Worm (Caenorhabditis elegans) whole organism, young adult: ENCODE measurements around the gene tmem-138.

ENCODE experiments used
- C06A6.2 ChIP-seq: fragments of 200-800 bp; sonication (Bioruptor generic); conservative IDR thresholded peaks from 2 replicates; pipeline ENCODE4 v1.3.6; 2022; ENCODE audit warnings: missing genetic modification characterization, missing compliant biosample characterization
- D2030.7 ChIP-seq: fragments of 200-800 bp; sonication (Bioruptor generic); IDR thresholded peaks from 2 replicates; pipeline ENCODE4 v1.3.6; 2022; ENCODE audit warnings: missing genetic modification reagents, missing genetic modification characterization, missing compliant biosample characterization
- F10E7.11 ChIP-seq: sonication (generic microtip); optimal IDR thresholded peaks from 2 replicates; lab custom pipeline; 2017; ENCODE audit warnings: mild to moderate bottlenecking, missing genetic modification characterization, moderate library complexity, missing compliant biosample characterization
- F57C9.4 ChIP-seq: sonication (generic microtip); optimal IDR thresholded peaks from 2 replicates; lab custom pipeline; 2017; ENCODE audit warnings: mild to moderate bottlenecking, missing genetic modification characterization, missing compliant biosample characterization
- K11D2.4 ChIP-seq: fragments of 200-800 bp; sonication (Bioruptor generic); IDR thresholded peaks from 2 replicates; pipeline ENCODE4 v1.3.6; 2022; ENCODE audit warnings: missing genetic modification reagents, missing genetic modification characterization, missing compliant biosample characterization
- K12H6.12 ChIP-seq: fragments of 200-800 bp; sonication (Bioruptor generic); optimal IDR thresholded peaks from 2 replicates; lab custom pipeline; 2018; ENCODE audit warnings: mild to moderate bottlenecking, missing genetic modification characterization, missing compliant biosample characterization
- Y56A3A.18 ChIP-seq: fragments of 200-800 bp; sonication (Bioruptor generic); IDR thresholded peaks from 2 replicates; pipeline ENCODE4 v1.3.6; 2022; ENCODE audit warnings: missing genetic modification reagents, missing genetic modification characterization, missing compliant biosample characterization
- Y95B8A.8 ChIP-seq: fragments of 200-800 bp; sonication (Bioruptor generic); IDR thresholded peaks from 2 replicates; pipeline ENCODE4 v1.3.6; 2022; ENCODE audit warnings: missing genetic modification reagents, missing genetic modification characterization, missing compliant biosample characterization
- ama-1 ChIP-seq, 3 experiments: fragments of 150-350 bp in 1 of 3; sonication (generic microtip) in 2 of 3; optimal IDR thresholded peaks; 2 replicates each; lab custom pipeline; 2014 to 2018; ENCODE audit warnings: missing biosample characterization in 2 of 3, missing genetic modification characterization in 2 of 3, missing genetic modification reagents in 2 of 3
- athp-1 ChIP-seq: sonication (generic microtip); optimal IDR thresholded peaks from 2 replicates; lab custom pipeline; 2017; ENCODE audit warnings: mild to moderate bottlenecking, missing genetic modification characterization, missing compliant biosample characterization
- attf-6 ChIP-seq: fragments of 200-800 bp; sonication (Bioruptor generic); IDR thresholded peaks from 2 replicates; pipeline ENCODE4 v1.3.6; 2022; ENCODE audit warnings: missing genetic modification reagents, missing genetic modification characterization, missing compliant biosample characterization
- bed-1 ChIP-seq: fragments of 200-800 bp; sonication (Bioruptor generic); IDR thresholded peaks from 2 replicates; pipeline ENCODE4 v1.3.6; 2022; ENCODE audit warnings: missing genetic modification reagents, missing genetic modification characterization, missing compliant biosample characterization
- ccch-3 ChIP-seq: fragments of 200-800 bp; sonication (Bioruptor generic); optimal IDR thresholded peaks from 2 replicates; lab custom pipeline; 2018; ENCODE audit warnings: mild to moderate bottlenecking, missing genetic modification characterization, missing compliant biosample characterization
- cebp-1 ChIP-seq, 2 experiments: fragments of 200-800 bp in 1 of 2; sonication (Bioruptor generic) in 1 of 2; sonication (generic microtip) in 1 of 2; IDR thresholded peaks in 1 of 2; optimal IDR thresholded peaks in 1 of 2; 2 replicates each; pipeline versions ENCODE4 v1.3.6 to Lab custom; 2017 to 2022; ENCODE audit warnings: missing compliant biosample characterization in 2 of 2, missing genetic modification characterization in 2 of 2, mild to moderate bottlenecking in 1 of 2, missing genetic modification reagents in 1 of 2, moderate library complexity in 1 of 2
- ceh-91 ChIP-seq: fragments of 200-800 bp; sonication (Bioruptor generic); IDR thresholded peaks from 2 replicates; pipeline ENCODE4 v1.3.6; 2022; ENCODE audit warnings: missing genetic modification reagents, missing genetic modification characterization, missing compliant biosample characterization
- chd-7 ChIP-seq: sonication (generic microtip); optimal IDR thresholded peaks from 2 replicates; lab custom pipeline; 2016; ENCODE audit warnings: mild to moderate bottlenecking, missing genetic modification characterization, moderate library complexity, missing compliant biosample characterization
- dox-1 ChIP-seq: fragments of 200-800 bp; sonication (Bioruptor generic); IDR thresholded peaks from 2 replicates; pipeline ENCODE4 v1.3.6; 2022; ENCODE audit warnings: missing genetic modification reagents, missing genetic modification characterization, missing compliant biosample characterization
- efl-1 ChIP-seq: fragments of 150-350 bp; optimal IDR thresholded peaks from 2 replicates; lab custom pipeline; 2014; ENCODE audit warnings: missing biosample characterization, missing genetic modification reagents, missing genetic modification characterization
- egl-44 ChIP-seq: fragments of 200-800 bp; sonication (Bioruptor generic); IDR thresholded peaks from 2 replicates; pipeline ENCODE4 v1.3.6; 2022; ENCODE audit warnings: missing genetic modification reagents, missing genetic modification characterization, missing compliant biosample characterization
- egrh-3 ChIP-seq: fragments of 200-800 bp; sonication (Bioruptor generic); IDR thresholded peaks from 2 replicates; pipeline ENCODE4 v1.3.6; 2022; ENCODE audit warnings: missing genetic modification reagents, missing genetic modification characterization, missing compliant biosample characterization
- hlh-12 ChIP-seq: sonication (generic microtip); optimal IDR thresholded peaks from 2 replicates; lab custom pipeline; 2016; ENCODE audit warnings: missing genetic modification characterization, missing compliant biosample characterization
- hmg-1.2 ChIP-seq: fragments of 200-800 bp; sonication (Bioruptor generic); IDR thresholded peaks from 2 replicates; pipeline ENCODE4 v1.3.6; 2022; ENCODE audit warnings: missing genetic modification reagents, missing genetic modification characterization, missing compliant biosample characterization
- let-607 ChIP-seq, 2 experiments: fragments of 200-800 bp in 1 of 2; sonication (Bioruptor generic) in 1 of 2; sonication (generic microtip) in 1 of 2; optimal IDR thresholded peaks; 2 replicates each; lab custom pipeline; 2016 to 2018; ENCODE audit warnings: mild to moderate bottlenecking in 2 of 2, missing compliant biosample characterization in 2 of 2, missing genetic modification characterization in 2 of 2, moderate library complexity in 2 of 2, missing genotype in 1 of 2
- lin-35 ChIP-seq, 3 experiments: fragments of 150-350 bp in 2 of 3; sonication (generic microtip) in 1 of 3; optimal IDR thresholded peaks; 2 replicates each; lab custom pipeline; 2014 to 2018; ENCODE audit warnings: missing biosample characterization in 3 of 3, missing genetic modification characterization in 3 of 3, missing genetic modification reagents in 3 of 3
- lsl-1 ChIP-seq: fragments of 200-800 bp; sonication (Bioruptor generic); optimal IDR thresholded peaks from 2 replicates; lab custom pipeline; 2018; ENCODE audit warnings: mild to moderate bottlenecking, missing genetic modification characterization, moderate library complexity, missing compliant biosample characterization
- madf-8 ChIP-seq: fragments of 200-800 bp; sonication (Bioruptor generic); conservative IDR thresholded peaks from 2 replicates; pipeline ENCODE4 v1.3.6; 2022; ENCODE audit warnings: missing genetic modification reagents, missing genetic modification characterization, missing compliant biosample characterization
- nhr-27 ChIP-seq: fragments of 200-800 bp; sonication (Bioruptor generic); optimal IDR thresholded peaks from 2 replicates; lab custom pipeline; 2018; ENCODE audit warnings: mild to moderate bottlenecking, missing genetic modification characterization, moderate library complexity, missing compliant biosample characterization
- nhr-80 ChIP-seq: sonication (generic microtip); optimal IDR thresholded peaks from 2 replicates; lab custom pipeline; 2016; ENCODE audit warnings: missing genetic modification characterization, missing compliant biosample characterization
- rcor-1 ChIP-seq: fragments of 200-800 bp; sonication (Bioruptor generic); IDR thresholded peaks from 2 replicates; pipeline ENCODE4 v1.3.6; 2022; ENCODE audit warnings: missing genetic modification reagents, missing genetic modification characterization, missing compliant biosample characterization
- rec-8 ChIP-seq, 2 experiments: sonication (generic microtip); optimal IDR thresholded peaks; 2 replicates each; lab custom pipeline; 2016; ENCODE audit warnings: mild to moderate bottlenecking in 2 of 2, missing genetic modification characterization in 2 of 2, missing genetic modification reagents in 2 of 2, missing genotype in 2 of 2, missing biosample characterization in 1 of 2, missing compliant biosample characterization in 1 of 2, moderate library complexity in 1 of 2
- tlf-1 ChIP-seq: fragments of 200-800 bp; sonication (Bioruptor generic); optimal IDR thresholded peaks from 2 replicates; lab custom pipeline; 2018; ENCODE audit warnings: mild to moderate bottlenecking, missing genetic modification characterization, missing compliant biosample characterization
- unc-130 ChIP-seq: sonication (generic microtip); optimal IDR thresholded peaks from 2 replicates; lab custom pipeline; 2016; ENCODE audit warnings: missing genetic modification reagents, missing genetic modification characterization, missing compliant biosample characterization
- unc-62 ChIP-seq: fragments of 150-350 bp; optimal IDR thresholded peaks from 2 replicates; lab custom pipeline; 2014; ENCODE audit warnings: missing biosample characterization, missing genetic modification reagents, missing genetic modification characterization
- zfh-2 ChIP-seq: fragments of 200-800 bp; sonication (Bioruptor generic); conservative IDR thresholded peaks from 2 replicates; pipeline ENCODE4 v1.3.6; 2022; ENCODE audit warnings: missing genetic modification reagents, missing genetic modification characterization, missing compliant biosample characterization
- ztf-25 ChIP-seq: fragments of 200-800 bp; sonication (Bioruptor generic); IDR thresholded peaks from 2 replicates; pipeline ENCODE4 v1.3.6; 2022; ENCODE audit warnings: missing genetic modification reagents, missing genetic modification characterization, missing compliant biosample characterization

tmem-138 gene

ce11 chrII:8128273-8129039, 28.7 kb upstream of the tmem-138 start (continued):
- TF ChIP-seq K11D2.4 (GFP tag; lab: Robert Waterston, UW), result no peak
- no peak for TF ChIP-seq hlh-12 (tag; lab: Kevin White, UChicago)
- TF ChIP-seq ccch-3 (GFP tag; lab: Kevin White, UChicago), result no peak

DNA sequence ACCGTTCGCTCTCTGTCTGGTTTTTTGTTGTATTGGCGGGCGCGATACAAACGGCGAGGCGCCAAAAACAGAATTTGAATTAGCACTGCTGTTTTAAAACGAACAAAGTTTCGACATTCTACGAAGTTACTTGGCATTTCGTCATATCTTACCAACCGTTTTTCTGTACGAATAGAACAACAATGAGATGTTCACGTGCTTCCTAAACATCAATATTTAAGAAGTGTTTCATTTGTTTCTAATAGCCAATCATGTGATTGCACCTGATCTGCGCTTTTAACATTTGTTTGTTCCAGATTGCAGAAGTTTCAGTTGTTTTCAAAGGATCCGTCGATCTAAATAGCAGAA, 28.1 kb upstream of the tmem-138 start:
- TF ChIP-seq cebp-1 (GFP tag; IDR thresholded peaks at IDR 0.05; lab: Robert Waterston, UW), result 0 out of 2 replicates have a peak, but pooled peaks have one; percentile 29
- peak; percentile 85 for TF ChIP-seq cebp-1 (tag; optimal IDR thresholded peaks at IDR 0.05; lab: Kevin White, UChicago)
- no peak for TF ChIP-seq lin-35 (GFP tag; optimal IDR thresholded peaks at IDR 0.05; lab: Kevin White, UChicago)
- TF ChIP-seq K12H6.12, result no peak
- TF ChIP-seq bed-1, result no peak
- no peak for TF ChIP-seq ceh-91
- TF ChIP-seq chd-7 (tag; lab: Kevin White, UChicago), result no peak
- TF ChIP-seq F57C9.4 (tag; lab: Kevin White, UChicago), result no peak
- no peak; the same call in 1 of the 2 replicates for TF ChIP-seq egrh-3 (GFP tag; lab: Robert Waterston, UW)
- no peak for TF ChIP-seq nhr-27 (tag; lab: Kevin White, UChicago)
- TF ChIP-seq Y56A3A.18, result no peak
- no peak for TF ChIP-seq ama-1 (optimal IDR thresholded peaks at IDR 0.05; lab: Kevin White, UChicago)
- TF ChIP-seq ama-1 (GFP tag; optimal IDR thresholded peaks at IDR 0.05; lab: Kevin White, UChicago), result no peak
- 0 out of 2 replicates have a peak, but pooled peaks have one; percentile 5 for TF ChIP-seq zfh-2 (GFP tag; lab: Robert Waterston, UW)
- no peak for TF ChIP-seq let-607 (tag; optimal IDR thresholded peaks at IDR 0.05; lab: Kevin White, UChicago)
- peak; percentile 13 for TF ChIP-seq efl-1 (GFP tag; lab: Kevin White, UChicago)
- TF ChIP-seq D2030.7 (GFP tag; lab: Robert Waterston, UW), result no peak
- no peak for TF ChIP-seq egl-44
- TF ChIP-seq athp-1 (tag; lab: Kevin White, UChicago), result no peak

ce11 chrII:8129495-8130010, 27.6 kb upstream of the tmem-138 start, which contains the start of gene ulp-4:
Gene ulp-4, plus strand, starts transcription at chrII:8129960.
- TF ChIP-seq attf-6 (no peak), lin-35 (GFP tag; optimal IDR thresholded peaks at IDR 0.05; lab: Kevin White, UChicago) (no peak), nhr-80 (tag; lab: Kevin White, UChicago) (peak; percentile 66), dox-1 (no peak), rcor-1 (GFP tag; lab: Robert Waterston, UW) (no peak), F10E7.11 (tag; lab: Kevin White, UChicago) (no peak)

- TF ChIP-seq C06A6.2 (GFP tag; lab: Robert Waterston, UW) (no peak), chd-7 (tag; lab: Kevin White, UChicago) (no peak), ztf-25 (GFP tag; lab: Robert Waterston, UW) (no peak), Y95B8A.8 (no peak), tlf-1 (GFP tag; lab: Kevin White, UChicago) (no peak), unc-62 (GFP tag; lab: Kevin White, UChicago) (no peak), hmg-1.2 (GFP tag; lab: Robert Waterston, UW) (0 out of 2 replicates have a peak, but pooled peaks have one; percentile 5), rec-8 (tag; optimal IDR thresholded peaks at IDR 0.05; lab: Kevin White, UChicago) (no peak), lsl-1 (GFP tag; lab: Kevin White, UChicago) (no peak), cebp-1 (GFP tag; IDR thresholded peaks at IDR 0.05; lab: Robert Waterston, UW) (no peak), cebp-1 (tag; optimal IDR thresholded peaks at IDR 0.05; lab: Kevin White, UChicago) (peak; percentile 28), madf-8 (no peak), dox-1 (0 out of 2 replicates have a peak, but pooled peaks have one; percentile 11), unc-130 (GFP tag; lab: Kevin White, UChicago) (no peak)
These were observed 26.3 kb upstream of the tmem-138 start for ce11 chrII:8130792-8131191.
